Worm (Caenorhabditis elegans): ENCODE measurements around the gene F48G7.4.

F48G7.4 gene

DNA sequence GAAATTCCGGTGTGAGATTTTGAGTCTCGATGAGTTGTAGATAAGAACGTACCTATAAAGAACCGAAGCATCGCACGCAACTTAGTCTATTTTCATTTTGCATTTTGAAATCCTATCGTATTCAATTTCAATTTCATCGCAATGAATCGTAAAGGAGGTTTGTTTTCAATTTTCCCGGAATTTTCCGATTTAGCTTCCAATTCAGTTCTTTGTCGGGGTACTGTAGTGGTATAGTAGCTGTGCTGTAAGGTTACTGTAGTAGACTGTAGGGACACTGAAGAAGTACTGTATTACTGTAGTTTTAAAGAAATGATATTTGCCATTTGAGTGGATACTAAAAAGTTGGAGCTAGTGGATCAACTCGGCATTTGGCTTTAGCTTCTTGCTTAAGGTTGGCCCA is 19.5 kb upstream of the F48G7.4 start:
- no peak for TF ChIP-seq snu-23 (GFP tag; optimal IDR thresholded peaks at IDR 0.05)
- TF ChIP-seq efl-1 (optimal IDR thresholded peaks at IDR 0.05) = no peak
- peak in 1 of 2 experiments; percentile 3 for TF ChIP-seq efl-1 (GFP tag; optimal IDR thresholded peaks at IDR 0.05 in 1 of 2)
- no peak for TF ChIP-seq lsy-2 (tag; optimal IDR thresholded peaks at IDR 0.05)

DNA sequence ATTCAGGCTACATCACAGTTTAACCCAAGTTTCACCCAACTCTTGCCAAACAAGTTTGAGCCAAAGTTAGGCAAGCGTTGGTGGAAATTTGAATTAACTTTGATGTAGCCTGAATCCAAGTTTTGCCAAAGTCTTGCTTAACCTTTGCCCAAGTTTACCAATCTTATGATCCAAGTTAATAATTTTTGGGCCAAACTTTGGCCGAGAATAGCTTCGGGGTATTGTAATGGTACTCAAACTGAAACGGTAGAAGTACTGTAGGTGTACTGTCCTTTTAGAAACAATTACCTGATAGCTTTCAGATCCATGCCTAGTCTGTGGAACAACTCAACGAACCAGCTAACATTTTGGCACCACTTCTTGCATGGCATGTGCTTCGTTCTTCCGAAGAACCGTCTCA is 19.0 kb upstream of the F48G7.4 start, which contains the start of gene nhr-251:
nhr-251 (plus strand) TSS at position 301 of the 400 bp plus-strand sequence.
- TF ChIP-seq pqm-1 (tag; optimal IDR thresholded peaks at IDR 0.05) (no peak), jun-1 (tag; optimal IDR thresholded peaks at IDR 0.05) (no peak), alr-1 (tag; optimal IDR thresholded peaks at IDR 0.05; ENCODE audit: borderline replicate concordance) (no peak), nhr-47 (tag; optimal IDR thresholded peaks at IDR 0.05) (no peak), nhr-85 (tag) (no peak), egl-27 (tag; optimal IDR thresholded peaks at IDR 0.05) (no peak), nhr-20 (tag; optimal IDR thresholded peaks at IDR 0.05) (no peak), aha-1 (tag; optimal IDR thresholded peaks at IDR 0.05) (no peak), ceh-90 (tag; optimal IDR thresholded peaks at IDR 0.05) (no peak), rnt-1 (tag; optimal IDR thresholded peaks at IDR 0.05) (no peak), snu-23 (GFP tag; optimal IDR thresholded peaks at IDR 0.05) (no peak)

DNA sequence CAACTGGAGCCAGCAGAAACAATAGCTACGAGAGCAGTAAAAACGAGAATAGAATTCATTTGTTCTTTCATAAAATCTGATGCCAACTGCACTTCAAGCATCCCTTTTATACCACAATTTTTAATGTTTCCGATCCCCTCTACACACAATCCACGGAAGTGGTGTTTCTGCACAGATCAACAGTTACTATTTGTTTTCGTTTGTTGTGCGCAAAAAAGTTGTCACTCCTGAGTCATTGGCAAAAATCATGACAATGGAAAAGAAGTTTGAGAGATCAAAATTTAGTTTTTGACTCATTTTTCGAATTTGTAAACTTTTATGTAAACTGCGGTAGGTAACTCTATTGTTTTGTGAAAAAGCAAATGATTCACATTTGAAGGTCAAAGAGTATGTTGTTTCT is 15.1 kb upstream of the F48G7.4 start, which contains the start of gene srlf-37:
srlf-37 (minus strand) TSS at position 101 of the 400 bp plus-strand sequence.
- no peak for TF ChIP-seq rnt-1 (tag; optimal IDR thresholded peaks at IDR 0.05)
- TF ChIP-seq fkh-8 (tag; optimal IDR thresholded peaks at IDR 0.05) = no peak
- no peak for TF ChIP-seq nhr-90 (tag; optimal IDR thresholded peaks at IDR 0.05; ENCODE audit: poor library complexity)
- TF ChIP-seq efl-1 (optimal IDR thresholded peaks at IDR 0.05) = no peak
- no peak for TF ChIP-seq efl-1 (GFP tag; optimal IDR thresholded peaks at IDR 0.05 in 1 of 2)
- no peak for TF ChIP-seq ets-5 (GFP tag; IDR thresholded peaks at IDR 0.05)
- no peak for TF ChIP-seq vab-15 (tag; optimal IDR thresholded peaks at IDR 0.05)
- TF ChIP-seq ama-1 (optimal IDR thresholded peaks at IDR 0.05) = no peak
- TF ChIP-seq tbx-2 (tag; optimal IDR thresholded peaks at IDR 0.05) = no peak
- TF ChIP-seq unc-30 (tag; optimal IDR thresholded peaks at IDR 0.05) = no peak

DNA sequence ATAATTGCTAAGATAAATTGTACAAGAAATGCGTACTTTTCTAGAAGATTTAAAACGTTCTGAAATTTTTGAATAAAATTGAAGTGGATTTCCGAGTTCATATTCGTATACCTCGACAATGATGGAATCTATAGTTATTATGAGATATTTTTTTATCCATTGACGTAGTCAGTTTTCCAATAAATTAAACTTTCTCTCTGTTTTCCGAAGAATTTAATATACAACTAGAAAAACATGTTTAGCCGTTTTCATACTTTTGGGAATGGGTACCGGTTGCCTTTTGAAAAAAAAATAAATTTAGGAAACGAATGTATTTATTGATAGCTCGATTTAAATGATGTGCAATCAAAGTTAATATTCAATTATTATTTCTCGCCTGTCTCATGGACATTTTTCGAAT is 10.4 kb upstream of the F48G7.4 start, which contains the start of gene srw-109:
srw-109 (minus strand) TSS at position 101 of the 400 bp plus-strand sequence.
- TF ChIP-seq nhr-71 (tag; optimal IDR thresholded peaks at IDR 0.05) (no peak), nhr-84 (tag; optimal IDR thresholded peaks at IDR 0.05) (no peak), xbp-1 (tag; optimal IDR thresholded peaks at IDR 0.05) (no peak), hlh-4 (tag; optimal IDR thresholded peaks at IDR 0.05) (no peak), pqm-1 (tag; optimal IDR thresholded peaks at IDR 0.05) (no peak), lir-3 (tag; optimal IDR thresholded peaks at IDR 0.05; ENCODE audit: poor library complexity) (no peak), ceh-63 (GFP tag; optimal IDR thresholded peaks at IDR 0.05) (no peak), C04F5.9 (tag; optimal IDR thresholded peaks at IDR 0.05) (no peak), alr-1 (tag; optimal IDR thresholded peaks at IDR 0.05; ENCODE audit: borderline replicate concordance) (no peak), mep-1 (tag; optimal IDR thresholded peaks at IDR 0.05) (no peak), grh-1 (GFP tag; IDR thresholded peaks at IDR 0.05) (no peak), swsn-7 (tag; optimal IDR thresholded peaks at IDR 0.05) (no peak)

DNA sequence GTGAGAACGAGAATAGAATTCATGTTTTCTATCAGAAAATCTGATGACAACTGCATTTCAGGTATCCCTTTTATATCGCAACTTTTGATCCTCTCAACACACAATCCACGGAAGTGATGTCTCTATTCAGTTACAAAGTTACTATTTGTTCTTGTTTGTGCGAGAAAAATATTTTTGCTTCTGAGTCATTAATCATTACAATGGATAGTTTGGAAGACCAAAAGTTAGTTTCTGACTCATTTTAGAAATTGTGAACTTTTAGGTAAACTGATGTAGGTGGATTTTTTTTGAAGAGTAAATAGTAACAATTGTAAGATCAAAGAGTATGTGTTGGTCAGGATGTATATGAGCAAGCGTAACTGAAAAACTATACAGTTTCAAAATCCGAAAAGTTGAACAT is 9.6 kb upstream of the F48G7.4 start, which contains the start of gene srlf-36:
srlf-36 (minus strand) TSS at position 101 of the 400 bp plus-strand sequence.
- no peak for TF ChIP-seq tbx-2 (tag; optimal IDR thresholded peaks at IDR 0.05)
- TF ChIP-seq nhr-84 (tag; optimal IDR thresholded peaks at IDR 0.05) = no peak
- no peak for TF ChIP-seq sptf-1 (tag; optimal IDR thresholded peaks at IDR 0.05)
- no peak for TF ChIP-seq C16A3.4 (tag; optimal IDR thresholded peaks at IDR 0.05)
- TF ChIP-seq fkh-10 (GFP tag; optimal IDR thresholded peaks at IDR 0.05) = no peak
- no peak for TF ChIP-seq mab-9 (GFP tag; IDR thresholded peaks at IDR 0.05)
- no peak for TF ChIP-seq mdl-1 (tag; optimal IDR thresholded peaks at IDR 0.05)
- no peak for TF ChIP-seq swsn-7 (tag; optimal IDR thresholded peaks at IDR 0.05)
- TF ChIP-seq nhr-90 (tag; optimal IDR thresholded peaks at IDR 0.05; ENCODE audit: poor library complexity) = no peak
- no peak for TF ChIP-seq zag-1 (tag; optimal IDR thresholded peaks at IDR 0.05)
- no peak for TF ChIP-seq ceh-8 (GFP tag; optimal IDR thresholded peaks at IDR 0.05)

All from whole organism, L1 larva.